Worm (Caenorhabditis elegans) whole organism, L4 larva: ENCODE data around the gene K01A6.5.

Experiments
- F26F4.8 ChIP-seq: fragments of 200-800 bp; sonication (Bioruptor generic); conservative IDR thresholded peaks from 2 replicates; pipeline ENCODE4 v1.3.6; 2022; ENCODE audit warnings: missing genetic modification characterization, missing compliant biosample characterization
- F37D6.2 ChIP-seq: sonication (generic microtip); optimal IDR thresholded peaks from 2 replicates; lab custom pipeline; 2016; ENCODE audit warnings: mild to moderate bottlenecking, missing genetic modification characterization, missing compliant biosample characterization
- F49E8.2 ChIP-seq: sonication (generic microtip); optimal IDR thresholded peaks from 2 replicates; lab custom pipeline; 2016; ENCODE audit warnings: missing compliant biosample characterization, mild to moderate bottlenecking, missing genetic modification characterization, borderline replicate concordance
- Y48G9A.11 ChIP-seq: fragments of 200-800 bp; sonication (Bioruptor generic); IDR thresholded peaks from 2 replicates; pipeline ENCODE4 v1.3.6; 2022; ENCODE audit warnings: missing genetic modification reagents, missing genetic modification characterization, missing compliant biosample characterization
- aha-1 ChIP-seq: fragments of 150-350 bp; peaks from one replicate; lab custom pipeline; 2014; ENCODE audit warnings: missing biosample characterization, missing genetic modification characterization
- aly-2 ChIP-seq: sonication (generic microtip); optimal IDR thresholded peaks from 2 replicates; lab custom pipeline; 2018; ENCODE audit warnings: missing biosample characterization, missing genetic modification characterization
- attf-4 ChIP-seq: sonication (generic microtip); optimal IDR thresholded peaks from 3 replicates; lab custom pipeline; 2017; ENCODE audit warnings: missing biosample characterization, missing genetic modification characterization
- daf-19 ChIP-seq: fragments of 200-800 bp; sonication (Bioruptor generic); conservative IDR thresholded peaks from 2 replicates; pipeline ENCODE4 v1.3.6; 2022; ENCODE audit warnings: missing genetic modification characterization, missing compliant biosample characterization
- daf-8 ChIP-seq: fragments of 200-800 bp; sonication (Bioruptor generic); IDR thresholded peaks from 2 replicates; pipeline ENCODE4 v1.3.6; 2022; ENCODE audit warnings: missing genetic modification characterization, missing compliant biosample characterization
- dmd-9 ChIP-seq: fragments of 200-800 bp; sonication (Bioruptor generic); IDR thresholded peaks from 2 replicates; pipeline ENCODE4 v1.3.6; 2022; ENCODE audit warnings: missing genetic modification reagents, missing genetic modification characterization, missing compliant biosample characterization
- duxl-1 ChIP-seq: sonication (generic microtip); optimal IDR thresholded peaks from 2 replicates; lab custom pipeline; 2016; ENCODE audit warnings: mild to moderate bottlenecking, missing genetic modification characterization, moderate library complexity, missing compliant biosample characterization; ENCODE audit not compliant: poor library complexity
- dve-1 ChIP-seq: sonication (generic microtip); optimal IDR thresholded peaks from 2 replicates; lab custom pipeline; 2017; ENCODE audit warnings: antibody characterized with exemption, mild to moderate bottlenecking, missing genetic modification characterization, missing compliant biosample characterization; ENCODE audit not compliant: insufficient read depth
- fos-1 ChIP-seq: fragments of 150-350 bp; optimal IDR thresholded peaks from 2 replicates; lab custom pipeline; 2014; ENCODE audit warnings: missing biosample characterization, missing genetic modification characterization
- gei-8 ChIP-seq: fragments of 200-800 bp; sonication (Bioruptor generic); optimal IDR thresholded peaks from 2 replicates; lab custom pipeline; 2018; ENCODE audit warnings: mild to moderate bottlenecking, missing genetic modification characterization, missing compliant biosample characterization
- hlh-30 ChIP-seq: sonication (generic microtip); optimal IDR thresholded peaks from 2 replicates; lab custom pipeline; 2017; ENCODE audit warnings: antibody characterized with exemption, mild to moderate bottlenecking, missing genetic modification characterization, missing compliant biosample characterization; ENCODE audit not compliant: insufficient read depth
- lim-7 ChIP-seq: fragments of 200-800 bp; sonication (Bioruptor generic); IDR thresholded peaks from 2 replicates; pipeline ENCODE4 v1.3.6; 2022; ENCODE audit warnings: missing genetic modification characterization, missing compliant biosample characterization
- lin-15B ChIP-seq: fragments of 150-350 bp; sonication (generic microtip); optimal IDR thresholded peaks from 3 replicates; lab custom pipeline; 2014; ENCODE audit warnings: missing biosample characterization, missing genetic modification characterization
- lin-38 ChIP-seq: fragments of 200-800 bp; sonication (Bioruptor generic); IDR thresholded peaks from 2 replicates; pipeline ENCODE4 v1.3.6; 2022; ENCODE audit warnings: missing genetic modification reagents, missing genetic modification characterization, missing compliant biosample characterization
- madf-5 ChIP-seq, 2 experiments: fragments of 200-800 bp; sonication (Bioruptor generic); IDR thresholded peaks; 2 replicates each; pipeline ENCODE4 v1.3.6; 2022; ENCODE audit warnings: missing compliant biosample characterization in 2 of 2, missing genetic modification characterization in 2 of 2
- nhr-10 ChIP-seq: fragments of 150-350 bp; optimal IDR thresholded peaks from 2 replicates; lab custom pipeline; 2014; ENCODE audit warnings: missing biosample characterization, missing genetic modification characterization
- nhr-102 ChIP-seq: sonication (generic microtip); optimal IDR thresholded peaks from 2 replicates; lab custom pipeline; 2016; ENCODE audit warnings: mild to moderate bottlenecking, missing genetic modification characterization, moderate library complexity, missing compliant biosample characterization
- nhr-111 ChIP-seq: fragments of 200-800 bp; sonication (Bioruptor generic); optimal IDR thresholded peaks from 2 replicates; lab custom pipeline; 2018; ENCODE audit warnings: mild to moderate bottlenecking, missing genetic modification characterization, missing compliant biosample characterization
- nhr-28 ChIP-seq: fragments of 150-350 bp; optimal IDR thresholded peaks from 2 replicates; lab custom pipeline; 2014; ENCODE audit warnings: missing biosample characterization, missing genetic modification characterization
- nhr-41 ChIP-seq: fragments of 200-800 bp; sonication (Bioruptor generic); IDR thresholded peaks from 2 replicates; pipeline ENCODE4 v1.3.6; 2022; ENCODE audit warnings: missing genetic modification reagents, missing genetic modification characterization, missing compliant biosample characterization
- nhr-6 ChIP-seq: fragments of 150-350 bp; optimal IDR thresholded peaks from 2 replicates; lab custom pipeline; 2014; ENCODE audit warnings: missing biosample characterization, missing genetic modification characterization
- nhr-77 ChIP-seq: fragments of 150-350 bp; optimal IDR thresholded peaks from 2 replicates; lab custom pipeline; 2014; ENCODE audit warnings: missing biosample characterization, missing genetic modification characterization
- saeg-2 ChIP-seq: fragments of 200-800 bp; sonication (Bioruptor generic); IDR thresholded peaks from 2 replicates; pipeline ENCODE4 v1.3.6; 2022; ENCODE audit warnings: missing genetic modification reagents, missing genetic modification characterization, missing compliant biosample characterization
- sdz-12 ChIP-seq: fragments of 200-800 bp; sonication (Bioruptor generic); optimal IDR thresholded peaks from 2 replicates; lab custom pipeline; 2018; ENCODE audit warnings: mild to moderate bottlenecking, missing genetic modification characterization, missing compliant biosample characterization
- skn-1 ChIP-seq: fragments of 150-350 bp; optimal IDR thresholded peaks from 2 replicates; lab custom pipeline; 2014; ENCODE audit warnings: missing biosample characterization, missing genetic modification characterization
- snpc-1.2 ChIP-seq: fragments of 200-800 bp; sonication (Bioruptor generic); IDR thresholded peaks from 2 replicates; pipeline ENCODE4 v1.3.6; 2022; ENCODE audit warnings: missing genetic modification reagents, missing genetic modification characterization, missing compliant biosample characterization
- unc-130 ChIP-seq: sonication (generic microtip); optimal IDR thresholded peaks from 2 replicates; lab custom pipeline; 2016; ENCODE audit warnings: missing genetic modification reagents, missing genetic modification characterization, missing compliant biosample characterization
- unc-62 ChIP-seq, 3 experiments: fragments of 150-350 bp in 1 of 3; sonication (generic microtip); optimal IDR thresholded peaks in 2 of 3; peaks in 1 of 3; 1 replicate in 1 of 3; 2 replicates in 2 of 3; lab custom pipeline; 2014 to 2017; ENCODE audit warnings: missing biosample characterization in 3 of 3, missing genetic modification characterization in 3 of 3, missing genetic modification reagents in 3 of 3, missing genotype in 1 of 3
- zip-11 ChIP-seq: fragments of 200-800 bp; sonication (Bioruptor generic); IDR thresholded peaks from 2 replicates; pipeline ENCODE4 v1.3.6; 2022; ENCODE audit warnings: missing genetic modification characterization, missing compliant biosample characterization
- ztf-11 ChIP-seq: fragments of 150-350 bp; optimal IDR thresholded peaks from 2 replicates; lab custom pipeline; 2014; ENCODE audit warnings: missing biosample characterization, missing genetic modification characterization

K01A6.5 gene

DNA sequence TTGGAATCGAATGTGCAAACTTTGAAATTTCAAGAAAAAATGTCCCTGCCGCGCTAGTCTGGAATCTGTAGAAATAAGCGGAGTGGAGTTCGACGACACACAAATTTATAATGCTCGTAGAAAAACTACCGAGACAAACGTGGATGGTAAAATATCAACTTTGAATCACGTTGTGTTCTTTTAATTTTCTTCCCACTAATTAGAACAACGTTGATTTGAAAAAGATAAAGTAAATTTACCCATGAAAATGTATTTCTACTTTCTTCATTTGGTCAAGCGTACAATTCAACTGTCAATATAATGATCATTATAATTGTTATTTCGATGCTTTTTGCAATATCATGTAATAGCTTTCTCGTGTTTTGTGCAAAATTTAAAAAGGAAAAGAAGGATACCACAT lies at the start of gene K01A6.5:
TSS of gene K01A6.5 (plus strand) at position 301 of the 400 bp plus-strand sequence.
- TF ChIP-seq saeg-2 (GFP tag; lab: Robert Waterston, UW) = no peak
- TF ChIP-seq F49E8.2 (tag; lab: Kevin White, UChicago) = no peak
- no peak for TF ChIP-seq sdz-12 (GFP tag; lab: Kevin White, UChicago)
- TF ChIP-seq duxl-1 (tag; lab: Kevin White, UChicago) = no peak
- no peak for TF ChIP-seq nhr-6
- no peak for TF ChIP-seq ztf-11 (tag; lab: Kevin White, UChicago)
- TF ChIP-seq dmd-9 = no peak
- no peak for TF ChIP-seq madf-5 (GFP tag; IDR thresholded peaks at IDR 0.05; lab: Robert Waterston, UW)
- no peak for TF ChIP-seq attf-4 (tag; lab: Kevin White, UChicago)
- no peak for TF ChIP-seq F26F4.8 (GFP tag; lab: Robert Waterston, UW)
- no peak for TF ChIP-seq zip-11 (GFP tag; lab: Robert Waterston, UW)
- no peak for TF ChIP-seq daf-8 (GFP tag; lab: Robert Waterston, UW)
- TF ChIP-seq daf-19 (GFP tag; lab: Robert Waterston, UW) = no peak
- no peak for TF ChIP-seq nhr-111 (GFP tag; lab: Kevin White, UChicago)
- no peak for TF ChIP-seq aly-2 (tag; lab: Kevin White, UChicago)
- TF ChIP-seq nhr-28 (tag; lab: Kevin White, UChicago) = no peak
- no peak for TF ChIP-seq lin-15B (tag; lab: Kevin White, UChicago)

- no peak for TF ChIP-seq unc-62 (GFP tag; optimal IDR thresholded peaks at IDR 0.05 in 1 of 2; lab: Kevin White, UChicago)
- no peak for TF ChIP-seq unc-62 (tag; optimal IDR thresholded peaks at IDR 0.05; lab: Kevin White, UChicago)
- TF ChIP-seq nhr-41 (GFP tag; lab: Robert Waterston, UW) = no peak
- no peak for TF ChIP-seq nhr-77 (tag; lab: Kevin White, UChicago)
- no peak for TF ChIP-seq aly-2 (tag; lab: Kevin White, UChicago)
- TF ChIP-seq skn-1 = no peak
- TF ChIP-seq nhr-10 (tag; lab: Kevin White, UChicago) = no peak
- TF ChIP-seq dmd-9 = no peak
- no peak for TF ChIP-seq nhr-102
- no peak for TF ChIP-seq hlh-30 (tag; lab: Kevin White, UChicago)
Observed at ce11 chrIV:11693493-11693892, 49.0 kb upstream of the K01A6.5 start, which contains the start of gene ZK792.12. ZK792.12 (plus strand) TSS chrIV:11693793.

DNA sequence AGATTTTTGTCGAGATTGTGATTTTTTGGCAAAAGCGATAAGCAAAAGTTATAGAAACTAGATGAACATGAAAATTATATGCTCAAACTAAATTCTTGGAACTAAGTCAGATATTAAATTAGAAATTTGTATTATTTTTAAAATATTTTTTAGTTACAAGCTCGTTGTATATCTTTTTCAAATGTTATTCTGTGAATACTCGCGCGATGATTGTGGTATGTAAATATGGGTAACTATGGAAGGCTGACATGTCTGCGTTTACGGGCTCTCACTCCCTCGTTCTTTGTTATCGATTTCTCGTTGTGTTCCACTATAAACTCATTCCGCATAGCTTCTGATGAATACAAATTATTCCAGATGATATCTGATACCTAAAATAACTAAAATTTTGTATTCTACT lies 48.4 kb upstream of the K01A6.5 start, which contains the start of gene ZK792.7:
TSS of gene ZK792.7 (plus strand) at position 301 of the 400 bp plus-strand sequence.
- TF ChIP-seq Y48G9A.11 (no peak), fos-1 (tag; lab: Kevin White, UChicago) (no peak), dve-1 (no peak)

DNA sequence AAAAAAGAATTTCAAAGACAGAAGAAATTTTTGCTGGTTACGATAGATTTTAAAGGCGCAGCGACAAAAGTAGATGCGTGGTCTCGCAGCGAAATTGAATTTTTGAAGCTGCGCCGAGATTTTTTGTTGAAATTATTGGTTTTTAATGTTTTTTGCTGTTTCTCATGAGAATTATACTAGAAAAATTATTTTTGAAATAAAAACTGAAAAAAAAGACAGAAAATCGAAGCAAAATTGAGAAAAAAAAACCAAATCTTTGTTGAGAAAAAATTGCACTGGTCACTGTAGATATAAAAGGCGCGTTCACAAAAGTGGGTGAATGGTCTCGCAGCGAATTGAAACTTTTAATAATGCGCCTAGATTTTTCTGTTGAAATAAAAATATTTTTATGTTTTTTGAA lies 46.9 kb upstream of the K01A6.5 start:
- peak; percentile 28 for TF ChIP-seq aha-1 (tag; lab: Kevin White, UChicago)
- TF ChIP-seq snpc-1.2 = peak; percentile 60; the same call in 1 of the 2 replicates
- no peak for TF ChIP-seq F37D6.2 (tag; lab: Kevin White, UChicago)
- TF ChIP-seq F49E8.2 (tag; lab: Kevin White, UChicago) = peak; percentile 88
- peak; percentile 60 for TF ChIP-seq unc-130 (GFP tag; lab: Kevin White, UChicago)
- no peak for TF ChIP-seq gei-8 (GFP tag; lab: Kevin White, UChicago)
- TF ChIP-seq Y48G9A.11 = 0 out of 2 replicates have a peak, but pooled peaks have one; percentile 50
- peak; percentile 31; the same call in 1 of the 2 replicates for TF ChIP-seq lin-38 (GFP tag; lab: Robert Waterston, UW)

DNA sequence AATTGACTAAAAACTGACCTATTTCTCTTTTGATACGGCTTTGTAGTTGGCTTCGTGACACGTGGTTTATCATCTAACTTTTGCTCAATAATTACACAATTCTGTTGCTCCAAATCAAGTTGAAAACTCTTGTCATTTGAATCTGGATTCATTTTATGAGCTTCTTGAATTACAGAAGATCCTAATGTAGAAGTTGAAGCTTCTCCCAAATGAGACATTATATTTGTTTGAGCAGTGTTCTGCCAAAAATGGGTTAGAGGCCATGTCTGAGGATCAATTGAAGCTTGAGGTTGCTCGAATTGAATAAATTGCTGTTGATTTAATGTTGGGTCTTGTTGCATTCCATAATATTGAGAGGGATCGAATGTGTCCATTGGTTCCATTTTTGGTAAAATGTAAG lies 45.0 kb upstream of the K01A6.5 start:
- no peak for TF ChIP-seq lim-7 (GFP tag; lab: Robert Waterston, UW)
- peak in 1 of 2 experiments; percentile 95 for TF ChIP-seq unc-62 (GFP tag; optimal IDR thresholded peaks at IDR 0.05 in 1 of 2; lab: Kevin White, UChicago)
- no peak for TF ChIP-seq unc-62 (tag; optimal IDR thresholded peaks at IDR 0.05; lab: Kevin White, UChicago)
- TF ChIP-seq, all 104 proteins: peak for 1
